Fruit fly (Drosophila melanogaster) whole organism, prepupa: ENCODE results near the gene CG7600.

Experiments
- Blimp-1 ChIP-seq: fragments of 200-800 bp; sonication (Bioruptor generic); optimal IDR thresholded peaks from 3 replicates; lab custom pipeline; 2017; ENCODE audit warnings: missing biosample characterization, missing genetic modification characterization, mild to moderate bottlenecking, moderate library complexity, missing genetic modification reagents
- CG10631 ChIP-seq: fragments of 200-800 bp; sonication (Bioruptor generic); optimal IDR thresholded peaks from 2 replicates; lab custom pipeline; 2016; ENCODE audit warnings: missing biosample characterization, missing genetic modification characterization
- CG11762 ChIP-seq: fragments of 200-800 bp; sonication (Bioruptor generic); optimal IDR thresholded peaks from 3 replicates; lab custom pipeline; 2016; ENCODE audit warnings: missing biosample characterization, missing genetic modification characterization; ENCODE audit not compliant: insufficient read depth
- CG3032 ChIP-seq: fragments of 200-800 bp; optimal IDR thresholded peaks from 2 replicates; lab custom pipeline; 2019; ENCODE audit warnings: missing biosample characterization, mild to moderate bottlenecking, missing genetic modification characterization, moderate library complexity
- CG3919 ChIP-seq: fragments of 200-800 bp; sonication (Bioruptor generic); optimal IDR thresholded peaks from 3 replicates; lab custom pipeline; 2016; ENCODE audit warnings: missing biosample characterization, missing genetic modification characterization
- CG6276 ChIP-seq: fragments of 200-800 bp; sonication (Bioruptor generic); optimal IDR thresholded peaks from 2 replicates; lab custom pipeline; 2017; ENCODE audit warnings: missing biosample characterization, mild to moderate bottlenecking, missing genetic modification characterization
- CG6854 ChIP-seq: fragments of 200-800 bp; sonication (Bioruptor generic); optimal IDR thresholded peaks from 2 replicates; lab custom pipeline; 2017; ENCODE audit warnings: missing biosample characterization, mild to moderate bottlenecking, missing genetic modification characterization
- CG8119 ChIP-seq: fragments of 200-800 bp; sonication (Bioruptor generic); IDR thresholded peaks from 3 replicates; pipeline ENCODE4 v1.3.6; 2022; ENCODE audit warnings: missing biosample characterization, missing genetic modification characterization
- CG8319 ChIP-seq: fragments of 200-800 bp; sonication (Bioruptor generic); optimal IDR thresholded peaks from 3 replicates; lab custom pipeline; 2016; ENCODE audit warnings: missing biosample characterization, missing genetic modification characterization
- OdsH ChIP-seq: fragments of 200-800 bp; sonication (Bioruptor generic); optimal IDR thresholded peaks from 3 replicates; lab custom pipeline; 2016; ENCODE audit warnings: missing biosample characterization, missing genetic modification characterization
- Sox102F ChIP-seq: fragments of 200-800 bp; sonication (Bioruptor generic); optimal IDR thresholded peaks from 2 replicates; lab custom pipeline; 2016; ENCODE audit warnings: missing biosample characterization, mild to moderate bottlenecking, missing genetic modification characterization
- eg ChIP-seq: fragments of 200-800 bp; sonication (Bioruptor generic); IDR thresholded peaks from 3 replicates; pipeline ENCODE4 v1.3.6; 2022; ENCODE audit warnings: missing biosample characterization, missing genetic modification characterization
- net ChIP-seq: fragments of 200-800 bp; sonication (Bioruptor generic); optimal IDR thresholded peaks from 3 replicates; lab custom pipeline; 2016; ENCODE audit warnings: missing biosample characterization, missing genetic modification characterization
- spab ChIP-seq: fragments of 200-800 bp; sonication (Bioruptor generic); optimal IDR thresholded peaks from 2 replicates; lab custom pipeline; 2017; ENCODE audit warnings: missing biosample characterization, mild to moderate bottlenecking, missing genetic modification characterization, missing genetic modification reagents

DNA sequence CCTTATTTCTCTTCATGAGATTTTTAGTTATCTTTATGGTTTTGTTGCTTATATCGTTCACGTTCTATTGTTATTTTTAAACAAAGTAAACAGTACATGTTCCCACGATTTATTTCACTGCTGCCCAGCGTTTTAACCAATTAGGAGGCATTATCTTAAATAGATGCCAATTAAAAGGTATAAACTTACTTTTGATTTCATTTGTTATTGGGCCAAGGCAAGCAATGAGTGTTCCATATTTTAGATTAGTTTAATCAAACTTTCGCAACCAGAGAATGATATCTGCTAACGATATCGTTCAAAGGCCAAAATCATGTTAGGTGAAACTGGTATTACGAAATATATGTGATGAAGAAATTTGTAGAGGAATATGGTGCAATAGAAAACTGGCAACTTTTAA, 27.6 kb upstream of the CG7600 start:
- no peak for TF ChIP-seq CG6854 (GFP tag; lab: Kevin White, UChicago)
- no peak for TF ChIP-seq Sox102F
- no peak for TF ChIP-seq eg
- TF ChIP-seq net (GFP tag; lab: Kevin White, UChicago) = no peak
- no peak for TF ChIP-seq CG3032
- no peak for TF ChIP-seq CG8319 (GFP tag; lab: Kevin White, UChicago)
- TF ChIP-seq Blimp-1 (GFP tag; lab: Kevin White, UChicago) = no peak
- no peak for TF ChIP-seq CG10631 (GFP tag; lab: Kevin White, UChicago)
- no peak for TF ChIP-seq OdsH (GFP tag; lab: Kevin White, UChicago)
- TF ChIP-seq CG11762 (GFP tag; lab: Kevin White, UChicago) = no peak
- TF ChIP-seq CG8119 (GFP tag; lab: Robert Waterston, UW) = no peak
- no peak for TF ChIP-seq CG3919 (GFP tag; lab: Kevin White, UChicago)
- no peak for TF ChIP-seq spab (GFP tag; lab: Kevin White, UChicago)
- no peak for TF ChIP-seq CG6276
